Fruit fly (Drosophila melanogaster): Measurements from ENCODE around the gene sgl.

Gene sgl

dm6 chr3L:6932626-6933025 lies 31.9 kb downstream of the sgl start, which contains the start of gene CG14820:
TSS of gene CG14820 (plus strand) at chr3L:6932926.
- TF ChIP-seq hb (GFP tag; IDR thresholded peaks at IDR 0.05; ENCODE audit: partially characterized antibody) (no peak), CG16863 (GFP tag; optimal IDR thresholded peaks at IDR 0.05) (no peak), Med (GFP tag) (no peak)

- TF ChIP-seq nerfin-1 (tag; optimal IDR thresholded peaks at IDR 0.05) (no peak), CG6272 (GFP tag; IDR thresholded peaks at IDR 0.05) (no peak), z (GFP tag; IDR thresholded peaks at IDR 0.05) (no peak), sima (GFP tag; optimal IDR thresholded peaks at IDR 0.05) (no peak), CG31441 (GFP tag; IDR thresholded peaks at IDR 0.05) (no peak), seq (GFP tag; IDR thresholded peaks at IDR 0.05) (no peak), crc (GFP tag; optimal IDR thresholded peaks at IDR 0.05) (no peak), Mes4 (GFP tag; optimal IDR thresholded peaks at IDR 0.05) (no peak), Awh (GFP tag; IDR thresholded peaks at IDR 0.05) (no peak), dati (GFP tag; IDR thresholded peaks at IDR 0.05) (no peak)
Measured at dm6 chr3L:6931850-6932249, 32.7 kb downstream of the sgl start, which contains the start of gene CG45413. TSS of gene CG45413 (minus strand) at chr3L:6931950.

dm6 chr3L:6925843-6926242 lies 38.7 kb downstream of the sgl start:
- TF ChIP-seq Hr51 (GFP tag; optimal IDR thresholded peaks at IDR 0.05): no peak
- no peak for TF ChIP-seq chm (GFP tag; IDR thresholded peaks at IDR 0.05)
- no peak for TF ChIP-seq CG4282 (GFP tag; optimal IDR thresholded peaks at IDR 0.05)
- TF ChIP-seq CG43689 (GFP tag; IDR thresholded peaks at IDR 0.05): no peak
- TF ChIP-seq Atf3 (GFP tag; optimal IDR thresholded peaks at IDR 0.05): no peak
- TF ChIP-seq prd (optimal IDR thresholded peaks at IDR 0.05): no peak
- 0 out of 3 replicates have a peak, but pooled peaks have one; percentile 7 for TF ChIP-seq prd (GFP tag; IDR thresholded peaks at IDR 0.05)
- TF ChIP-seq lilli (GFP tag; optimal IDR thresholded peaks at IDR 0.05): no peak
- TF ChIP-seq CTCF (GFP tag; optimal IDR thresholded peaks at IDR 0.05): peak; percentile 48
- no peak for TF ChIP-seq schlank (tag; optimal IDR thresholded peaks at IDR 0.05)
- 0 out of 2 replicates have a peak, but pooled peaks have one; percentile 10 for TF ChIP-seq Awh (GFP tag; IDR thresholded peaks at IDR 0.05)
- peak; percentile 26 for TF ChIP-seq CG10431 (GFP tag; optimal IDR thresholded peaks at IDR 0.05)
- no peak for TF ChIP-seq Ada2b (GFP tag; IDR thresholded peaks at IDR 0.05)
- no peak for TF ChIP-seq bsh (GFP tag; optimal IDR thresholded peaks at IDR 0.05)
- TF ChIP-seq ab (GFP tag; optimal IDR thresholded peaks at IDR 0.05): no peak
- TF ChIP-seq YL-1 (GFP tag; optimal IDR thresholded peaks at IDR 0.05): no peak
- TF ChIP-seq CG12219 (GFP tag; optimal IDR thresholded peaks at IDR 0.05): no peak
- TF ChIP-seq CG6854 (GFP tag; optimal IDR thresholded peaks at IDR 0.05): no peak
- TF ChIP-seq jumu (GFP tag; optimal IDR thresholded peaks at IDR 0.05): no peak
- TF ChIP-seq CG8944 (GFP tag; optimal IDR thresholded peaks at IDR 0.05): no peak
- TF ChIP-seq crp (GFP tag; optimal IDR thresholded peaks at IDR 0.05): no peak
- TF ChIP-seq CG8290 (GFP tag; optimal IDR thresholded peaks at IDR 0.05): peak; percentile 8
- peak; percentile 4 to 5 for TF ChIP-seq CG8290 (tag; optimal IDR thresholded peaks at IDR 0.05)
- no peak for TF ChIP-seq rib (GFP tag; IDR thresholded peaks at IDR 0.05)
- TF ChIP-seq bigmax (GFP tag; optimal IDR thresholded peaks at IDR 0.05): no peak
- no peak for TF ChIP-seq lab (GFP tag; optimal IDR thresholded peaks at IDR 0.05)
- TF ChIP-seq CG4424 (GFP tag; optimal IDR thresholded peaks at IDR 0.05): no peak
- TF ChIP-seq Neu2 (GFP tag; optimal IDR thresholded peaks at IDR 0.05; ENCODE audit: borderline replicate concordance): no peak
- no peak for TF ChIP-seq sens-2 (GFP tag; IDR thresholded peaks at IDR 0.05)
- no peak for TF ChIP-seq Rfx (GFP tag; IDR thresholded peaks at IDR 0.05)
- TF ChIP-seq Nf-YB (GFP tag; optimal IDR thresholded peaks at IDR 0.05): peak; percentile 72
- TF ChIP-seq CG11723 (GFP tag; optimal IDR thresholded peaks at IDR 0.05): no peak
- TF ChIP-seq CG8388 (GFP tag; optimal IDR thresholded peaks at IDR 0.05): no peak
- peak; percentile 39 for TF ChIP-seq stwl (tag; optimal IDR thresholded peaks at IDR 0.05)
- TF ChIP-seq CG6272 (GFP tag; IDR thresholded peaks at IDR 0.05): no peak
- TF ChIP-seq CG30020 (tag; optimal IDR thresholded peaks at IDR 0.05): no peak
- TF ChIP-seq caup (GFP tag; optimal IDR thresholded peaks at IDR 0.05; ENCODE audit: severe bottlenecking): no peak
- peak; percentile 79 for TF ChIP-seq Nf-YC (tag; optimal IDR thresholded peaks at IDR 0.05)

All from whole organism, embryonic.